Fruit fly (Drosophila melanogaster) whole organism, embryonic: Measurements from ENCODE around the gene haf.

ENCODE experiments used
- Abd-B ChIP-seq: fragments of 200-800 bp; sonication (Bioruptor generic); optimal IDR thresholded peaks from 2 replicates; lab custom pipeline; 2018; ENCODE audit warnings: missing biosample characterization, mild to moderate bottlenecking, missing genetic modification characterization, moderate library complexity
- Bgb ChIP-seq: fragments of 200-800 bp; sonication (Bioruptor generic); IDR thresholded peaks from 2 replicates; pipeline ENCODE4 v1.3.6; 2022; ENCODE audit warnings: missing biosample characterization, missing genetic modification characterization; ENCODE audit not compliant: partially characterized antibody
- CG10431 ChIP-seq: fragments of 200-800 bp; sonication (Bioruptor generic); optimal IDR thresholded peaks from 3 replicates; lab custom pipeline; 2018; ENCODE audit warnings: missing biosample characterization, mild to moderate bottlenecking, missing genetic modification characterization
- CG10462 ChIP-seq: fragments of 200-800 bp; sonication (Bioruptor generic); optimal IDR thresholded peaks from 2 replicates; lab custom pipeline; 2016; ENCODE audit warnings: missing biosample characterization, missing genetic modification characterization
- CG10565 ChIP-seq: fragments of 200-800 bp; sonication (Bioruptor generic); optimal IDR thresholded peaks from 3 replicates; lab custom pipeline; 2016; ENCODE audit warnings: missing biosample characterization, mild to moderate bottlenecking, missing genetic modification characterization
- CG10654 ChIP-seq: fragments of 200-800 bp; sonication (Bioruptor generic); optimal IDR thresholded peaks from 2 replicates; lab custom pipeline; 2016; ENCODE audit warnings: missing biosample characterization, missing genetic modification characterization
- CG11560 ChIP-seq: fragments of 200-800 bp; sonication (Bioruptor generic); IDR thresholded peaks from 3 replicates; pipeline ENCODE4 v1.3.6; 2022; ENCODE audit warnings: missing biosample characterization, missing genetic modification characterization
- CG13296 ChIP-seq: fragments of 200-800 bp; sonication (Bioruptor generic); optimal IDR thresholded peaks from 3 replicates; lab custom pipeline; 2018; ENCODE audit warnings: missing biosample characterization, mild to moderate bottlenecking, missing genetic modification characterization
- CG15514 ChIP-seq: fragments of 200-800 bp; sonication (Bioruptor generic); optimal IDR thresholded peaks from 3 replicates; lab custom pipeline; 2017; ENCODE audit warnings: missing biosample characterization, missing genetic modification characterization, mild to moderate bottlenecking, moderate library complexity, missing genetic modification reagents
- CG1602 ChIP-seq: fragments of 200-800 bp; sonication (Bioruptor generic); optimal IDR thresholded peaks from 3 replicates; lab custom pipeline; 2016; ENCODE audit warnings: missing biosample characterization, missing genetic modification characterization
- CG17359 ChIP-seq: fragments of 200-800 bp; sonication (Bioruptor generic); optimal IDR thresholded peaks from 3 replicates; lab custom pipeline; 2018; ENCODE audit warnings: missing biosample characterization, mild to moderate bottlenecking, missing genetic modification characterization, moderate library complexity
- CG1832 ChIP-seq: fragments of 200-800 bp; sonication (Bioruptor generic); optimal IDR thresholded peaks from 2 replicates; lab custom pipeline; 2017; ENCODE audit warnings: missing biosample characterization, mild to moderate bottlenecking, missing genetic modification characterization, inconsistent platforms
- CG31224 ChIP-seq: fragments of 200-800 bp; sonication (Bioruptor generic); IDR thresholded peaks from 2 replicates; pipeline ENCODE4 v1.3.6; 2022; ENCODE audit warnings: missing biosample characterization, missing genetic modification characterization
- CG31388 ChIP-seq: fragments of 200-800 bp; sonication (Bioruptor generic); optimal IDR thresholded peaks from 2 replicates; lab custom pipeline; 2016; ENCODE audit warnings: missing biosample characterization, missing genetic modification characterization
- CG3838 ChIP-seq: fragments of 200-800 bp; sonication (Bioruptor generic); optimal IDR thresholded peaks from 3 replicates; lab custom pipeline; 2016; ENCODE audit warnings: missing biosample characterization, missing genetic modification characterization
- CG4360 ChIP-seq: fragments of 200-800 bp; sonication (Bioruptor generic); IDR thresholded peaks from 2 replicates; pipeline ENCODE4 v1.3.6; 2022; ENCODE audit warnings: missing biosample characterization, missing genetic modification characterization
- CG4820 ChIP-seq: fragments of 200-800 bp; sonication (Bioruptor generic); optimal IDR thresholded peaks from 3 replicates; lab custom pipeline; 2016; ENCODE audit warnings: missing biosample characterization, missing genetic modification characterization
- CG6813 ChIP-seq: fragments of 200-800 bp; sonication (Bioruptor generic); optimal IDR thresholded peaks from 2 replicates; lab custom pipeline; 2017; ENCODE audit warnings: missing biosample characterization, missing genetic modification characterization, mild to moderate bottlenecking, moderate library complexity, missing genetic modification reagents
- CG7271 ChIP-seq: fragments of 200-800 bp; sonication (Bioruptor generic); optimal IDR thresholded peaks from 2 replicates; lab custom pipeline; 2018; ENCODE audit warnings: missing biosample characterization, mild to moderate bottlenecking, missing genetic modification characterization, moderate library complexity
- CG7357 ChIP-seq: fragments of 200-800 bp; sonication (Bioruptor generic); IDR thresholded peaks from 3 replicates; pipeline ENCODE4 v1.3.6; 2022; ENCODE audit warnings: missing biosample characterization, missing genetic modification characterization
- CG7372 ChIP-seq: fragments of 200-800 bp; sonication (Bioruptor generic); IDR thresholded peaks from 2 replicates; pipeline ENCODE4 v1.3.6; 2022; ENCODE audit warnings: missing biosample characterization, missing genetic modification characterization
- CG7839 ChIP-seq: fragments of 200-800 bp; sonication (Bioruptor generic); optimal IDR thresholded peaks from 3 replicates; lab custom pipeline; 2018; ENCODE audit warnings: missing biosample characterization, mild to moderate bottlenecking, missing genetic modification characterization, moderate library complexity
- CG7928 ChIP-seq: fragments of 200-800 bp; sonication (Bioruptor generic); optimal IDR thresholded peaks from 2 replicates; lab custom pipeline; 2017; ENCODE audit warnings: missing biosample characterization, mild to moderate bottlenecking, missing genetic modification characterization
- CG8359 ChIP-seq: fragments of 200-800 bp; sonication (Bioruptor generic); optimal IDR thresholded peaks from 2 replicates; lab custom pipeline; 2017; ENCODE audit warnings: missing biosample characterization, mild to moderate bottlenecking, missing genetic modification characterization, borderline replicate concordance
- CoRest ChIP-seq: fragments of 200-800 bp; sonication (Bioruptor generic); optimal IDR thresholded peaks from 3 replicates; lab custom pipeline; 2018; ENCODE audit warnings: missing biosample characterization, mild to moderate bottlenecking, missing genetic modification characterization, moderate library complexity
- D19A ChIP-seq: fragments of 200-800 bp; optimal IDR thresholded peaks from 3 replicates; lab custom pipeline; 2019; ENCODE audit warnings: missing biosample characterization, mild to moderate bottlenecking, missing genetic modification characterization, moderate library complexity
- Ets65A ChIP-seq: fragments of 200-800 bp; sonication (Bioruptor generic); peaks from one replicate; lab custom pipeline; 2016; ENCODE audit warnings: missing biosample characterization, missing genetic modification characterization
- MBD-R2 ChIP-seq: fragments of 200-800 bp; sonication (Bioruptor generic); IDR thresholded peaks from 2 replicates; pipeline ENCODE4 v1.3.6; 2022; ENCODE audit warnings: missing biosample characterization, missing genetic modification characterization
- Med ChIP-seq: fragments of 200-800 bp; sonication (Bioruptor generic); peaks from one replicate; lab custom pipeline; 2016; ENCODE audit warnings: missing biosample characterization, missing genetic modification characterization, mild to moderate bottlenecking, inconsistent platforms, moderate library complexity
- Nf-YC ChIP-seq: fragments of 200-800 bp; optimal IDR thresholded peaks from 3 replicates; lab custom pipeline; 2019; ENCODE audit warnings: missing biosample characterization, mild to moderate bottlenecking, missing genetic modification characterization, moderate library complexity
- Opbp ChIP-seq: fragments of 200-800 bp; sonication (Bioruptor generic); IDR thresholded peaks from 3 replicates; pipeline ENCODE4 v1.3.6; 2022; ENCODE audit warnings: missing biosample characterization, missing genetic modification characterization; ENCODE audit not compliant: partially characterized antibody
- Sry-β ChIP-seq: fragments of 200-800 bp; sonication (Bioruptor generic); optimal IDR thresholded peaks from 2 replicates; lab custom pipeline; 2018; ENCODE audit warnings: missing biosample characterization, mild to moderate bottlenecking, missing genetic modification characterization, moderate library complexity
- Usf ChIP-seq: fragments of 200-800 bp; sonication (Bioruptor generic); optimal IDR thresholded peaks from 2 replicates; lab custom pipeline; 2017; ENCODE audit warnings: missing genotype, missing biosample characterization, missing genetic modification characterization
- ab ChIP-seq: fragments of 200-800 bp; sonication (Bioruptor generic); optimal IDR thresholded peaks from 2 replicates; lab custom pipeline; 2016; ENCODE audit warnings: missing biosample characterization, missing genetic modification characterization
- ara ChIP-seq: fragments of 200-800 bp; sonication (Bioruptor generic); IDR thresholded peaks from 2 replicates; pipeline ENCODE4 v1.3.6; 2022; ENCODE audit warnings: missing biosample characterization, missing genetic modification characterization
- chn ChIP-seq: fragments of 200-800 bp; sonication (Bioruptor generic); optimal IDR thresholded peaks from 2 replicates; lab custom pipeline; 2016; ENCODE audit warnings: missing biosample characterization, missing genetic modification characterization
- crol ChIP-seq: fragments of 200-800 bp; sonication (Bioruptor generic); IDR thresholded peaks from 2 replicates; pipeline ENCODE4 v1.3.6; 2022; ENCODE audit warnings: missing biosample characterization, missing genetic modification characterization
- dimm ChIP-seq: fragments of 200-800 bp; sonication (Bioruptor generic); IDR thresholded peaks from 2 replicates; pipeline ENCODE4 v1.3.6; 2022; ENCODE audit warnings: missing biosample characterization, missing genetic modification characterization
- dysf ChIP-seq: fragments of 200-800 bp; sonication (Bioruptor generic); IDR thresholded peaks from 3 replicates; pipeline ENCODE4 v1.3.6; 2022; ENCODE audit warnings: missing biosample characterization, missing genetic modification characterization
- grau ChIP-seq: fragments of 200-800 bp; optimal IDR thresholded peaks from 3 replicates; lab custom pipeline; 2019; ENCODE audit warnings: missing biosample characterization, mild to moderate bottlenecking, missing genetic modification characterization, moderate library complexity
- kah ChIP-seq: fragments of 200-800 bp; sonication (Bioruptor generic); optimal IDR thresholded peaks from 2 replicates; lab custom pipeline; 2018; ENCODE audit warnings: missing biosample characterization, mild to moderate bottlenecking, missing genetic modification characterization
- mam ChIP-seq: fragments of 200-800 bp; sonication (Bioruptor generic); optimal IDR thresholded peaks from 3 replicates; lab custom pipeline; 2016; ENCODE audit warnings: missing biosample characterization, missing genetic modification characterization
- nerfin-2 ChIP-seq: fragments of 200-800 bp; sonication (Bioruptor generic); IDR thresholded peaks from 2 replicates; pipeline ENCODE4 v1.3.6; 2022; ENCODE audit warnings: missing biosample characterization, missing genetic modification characterization; ENCODE audit not compliant: partially characterized antibody
- odd ChIP-seq: fragments of 200-800 bp; sonication (Bioruptor generic); optimal IDR thresholded peaks from 2 replicates; lab custom pipeline; 2017; ENCODE audit warnings: missing biosample characterization, mild to moderate bottlenecking, missing genetic modification characterization
- sd ChIP-seq: fragments of 200-800 bp; sonication (Bioruptor generic); optimal IDR thresholded peaks from 3 replicates; lab custom pipeline; 2018; ENCODE audit warnings: missing biosample characterization, mild to moderate bottlenecking, missing genetic modification characterization, moderate library complexity
- sim ChIP-seq: fragments of 200-800 bp; sonication (Bioruptor generic); IDR thresholded peaks from 2 replicates; pipeline ENCODE4 v1.3.6; 2022; ENCODE audit warnings: missing biosample characterization, missing genetic modification characterization
- sisA ChIP-seq: fragments of 200-800 bp; sonication (Bioruptor generic); IDR thresholded peaks from 2 replicates; pipeline ENCODE4 v1.3.6; 2022; ENCODE audit warnings: missing biosample characterization, missing genetic modification characterization
- sr ChIP-seq: fragments of 200-800 bp; sonication (Bioruptor generic); IDR thresholded peaks from 3 replicates; pipeline ENCODE4 v1.3.6; 2022; ENCODE audit warnings: missing biosample characterization, missing genetic modification characterization
- ttk ChIP-seq: fragments of 200-800 bp; sonication (Bioruptor generic); IDR thresholded peaks from 2 replicates; pipeline ENCODE4 v2.1.2; 2022; ENCODE audit warnings: missing biosample characterization, missing genetic modification characterization
- wdn ChIP-seq: fragments of 200-800 bp; sonication (Bioruptor generic); IDR thresholded peaks from 2 replicates; pipeline ENCODE4 v1.3.6; 2022; ENCODE audit warnings: missing biosample characterization, missing genetic modification characterization
- z ChIP-seq: fragments of 200-800 bp; sonication (Bioruptor generic); IDR thresholded peaks from 3 replicates; pipeline ENCODE4 v1.3.6; 2022; ENCODE audit warnings: missing biosample characterization, missing genetic modification characterization

The haf gene

dm6 chr2L:1646499-1646898 is 91.6 kb downstream of the haf start (continued):
- TF ChIP-seq CG4820 (GFP tag; lab: Kevin White, UChicago), result peak; percentile 16
- no peak for TF ChIP-seq Sry-β (GFP tag; lab: Kevin White, UChicago)
- no peak for TF ChIP-seq CG8359 (GFP tag; lab: Kevin White, UChicago)
- no peak for TF ChIP-seq CG10462 (GFP tag; lab: Kevin White, UChicago)
- TF ChIP-seq CG31224 (GFP tag; lab: Robert Waterston, UW), result no peak
- no peak for TF ChIP-seq CG7372 (GFP tag; lab: Robert Waterston, UW)
- TF ChIP-seq ara, result no peak
- TF ChIP-seq sim (GFP tag; lab: Robert Waterston, UW), result no peak
- no peak for TF ChIP-seq CG10654 (GFP tag; lab: Kevin White, UChicago)
- TF ChIP-seq dimm (GFP tag; lab: Robert Waterston, UW), result no peak
- TF ChIP-seq CG7271 (tag; lab: Kevin White, UChicago), result no peak
- TF ChIP-seq CG10565, result no peak
- no peak for TF ChIP-seq Opbp
- TF ChIP-seq CG6813, result no peak
- TF ChIP-seq wdn, result no peak
- TF ChIP-seq Bgb (GFP tag; lab: Robert Waterston, UW), result no peak
- TF ChIP-seq CG1832, result no peak
- TF ChIP-seq dysf (GFP tag; lab: Robert Waterston, UW), result 0 out of 3 replicates have a peak, but pooled peaks have one; percentile 23
- peak; percentile 49 for TF ChIP-seq CG17359 (tag; lab: Kevin White, UChicago)
- TF ChIP-seq nerfin-2 (GFP tag; lab: Robert Waterston, UW), result no peak
- TF ChIP-seq kah, result no peak
- TF ChIP-seq CG11560, result no peak
- TF ChIP-seq odd (GFP tag; lab: Kevin White, UChicago), result peak; percentile 2
- no peak for TF ChIP-seq mam (GFP tag; lab: Kevin White, UChicago)

- TF ChIP-seq CoRest (tag; lab: Kevin White, UChicago) (no peak), CG10431 (GFP tag; lab: Kevin White, UChicago) (peak; percentile 93), CG4360 (0 out of 2 replicates have a peak, but pooled peaks have one; percentile 14), Ets65A (no peak), D19A (tag; lab: Kevin White, UChicago) (no peak), CG1602 (no peak), Med (GFP tag; lab: Kevin White, UChicago) (no peak), sr (GFP tag; lab: Robert Waterston, UW) (peak; percentile 66), sisA (GFP tag; lab: Robert Waterston, UW) (no peak), crol (GFP tag; lab: Robert Waterston, UW) (peak; percentile 66), sd (tag; lab: Kevin White, UChicago) (no peak)
Observed at dm6 chr2L:1648033-1648546, 93.2 kb downstream of the haf start.

dm6 chr2L:1648677-1649078 is 93.7 kb downstream of the haf start:
- peak; percentile 61 for TF ChIP-seq CG15514 (GFP tag; lab: Kevin White, UChicago)
- TF ChIP-seq wdn, result peak; percentile 57; the same call in 1 of the 2 replicates
- peak; percentile 84 for TF ChIP-seq CG3838 (GFP tag; lab: Kevin White, UChicago)
- peak; percentile 58; the same call in 2 of the 3 replicates for TF ChIP-seq z
- peak; percentile 45 for TF ChIP-seq chn
- no peak for TF ChIP-seq Nf-YC (tag; lab: Kevin White, UChicago)
- TF ChIP-seq CG7357 (GFP tag; lab: Robert Waterston, UW), result no peak
- no peak for TF ChIP-seq Usf
- TF ChIP-seq CG7928 (GFP tag; lab: Kevin White, UChicago), result peak; percentile 34
- TF ChIP-seq CG7839, result peak; percentile 58
- no peak; the same call in 1 of the 2 replicates for TF ChIP-seq ttk (GFP tag; lab: Robert Waterston, UW)
- peak; percentile 81 for TF ChIP-seq CG13296
- no peak for TF ChIP-seq MBD-R2 (GFP tag; lab: Robert Waterston, UW)
- TF ChIP-seq ab (GFP tag; lab: Kevin White, UChicago), result peak; percentile 14
- TF ChIP-seq Abd-B (GFP tag; lab: Kevin White, UChicago), result no peak
- TF ChIP-seq CG31388 (GFP tag; lab: Kevin White, UChicago), result peak; percentile 14
- peak; percentile 38 for TF ChIP-seq grau (tag; lab: Kevin White, UChicago)
